Worm (Caenorhabditis elegans) whole organism, young adult: ENCODE results near the gene vab-9.

Source experiments
- B0261.1 ChIP-seq: sonication (generic microtip); optimal IDR thresholded peaks from 2 replicates; lab custom pipeline; 2016; ENCODE audit warnings: mild to moderate bottlenecking, missing genetic modification characterization, moderate library complexity, missing compliant biosample characterization
- F22D6.2 ChIP-seq: sonication (generic microtip); optimal IDR thresholded peaks from 2 replicates; lab custom pipeline; 2016; ENCODE audit warnings: mild to moderate bottlenecking, missing genetic modification characterization, missing compliant biosample characterization
- F23B12.7 ChIP-seq: sonication (generic microtip); optimal IDR thresholded peaks from 2 replicates; lab custom pipeline; 2017; ENCODE audit warnings: missing genetic modification characterization, mild to moderate bottlenecking, missing compliant biosample characterization, antibody characterized with exemption, moderate library complexity; ENCODE audit not compliant: insufficient read depth
- F49E8.2 ChIP-seq: sonication (generic microtip); optimal IDR thresholded peaks from 3 replicates; lab custom pipeline; 2017; ENCODE audit warnings: missing genetic modification characterization, mild to moderate bottlenecking, missing compliant biosample characterization, antibody characterized with exemption, moderate library complexity; ENCODE audit not compliant: insufficient read depth
- F52B5.7 ChIP-seq: sonication (generic microtip); optimal IDR thresholded peaks from 2 replicates; lab custom pipeline; 2016; ENCODE audit warnings: mild to moderate bottlenecking, missing genetic modification characterization, missing compliant biosample characterization
- K12H6.12 ChIP-seq: fragments of 200-800 bp; sonication (Bioruptor generic); optimal IDR thresholded peaks from 2 replicates; lab custom pipeline; 2018; ENCODE audit warnings: mild to moderate bottlenecking, missing genetic modification characterization, missing compliant biosample characterization
- Y56A3A.18 ChIP-seq: fragments of 200-800 bp; sonication (Bioruptor generic); IDR thresholded peaks from 2 replicates; pipeline ENCODE4 v1.3.6; 2022; ENCODE audit warnings: missing genetic modification reagents, missing genetic modification characterization, missing compliant biosample characterization
- aptf-2 ChIP-seq: fragments of 200-800 bp; sonication (Bioruptor generic); conservative IDR thresholded peaks from 2 replicates; pipeline ENCODE4 v1.3.6; 2022; ENCODE audit warnings: missing genetic modification reagents, missing genetic modification characterization, missing compliant biosample characterization
- aptf-3 ChIP-seq: fragments of 200-800 bp; sonication (Bioruptor generic); IDR thresholded peaks from 2 replicates; pipeline ENCODE4 v1.3.6; 2022; ENCODE audit warnings: missing genetic modification characterization, missing compliant biosample characterization
- atf-7 ChIP-seq: sonication (generic microtip); optimal IDR thresholded peaks from 2 replicates; lab custom pipeline; 2017; ENCODE audit warnings: mild to moderate bottlenecking, missing genetic modification characterization, missing compliant biosample characterization
- attf-5 ChIP-seq: fragments of 200-800 bp; sonication (Bioruptor generic); optimal IDR thresholded peaks from 2 replicates; lab custom pipeline; 2018; ENCODE audit warnings: mild to moderate bottlenecking, missing genetic modification characterization, missing compliant biosample characterization
- bed-2 ChIP-seq: fragments of 200-800 bp; sonication (Bioruptor generic); IDR thresholded peaks from 2 replicates; pipeline ENCODE4 v1.3.6; 2022; ENCODE audit warnings: missing genetic modification reagents, missing genetic modification characterization, missing compliant biosample characterization
- ccch-3 ChIP-seq: fragments of 200-800 bp; sonication (Bioruptor generic); optimal IDR thresholded peaks from 2 replicates; lab custom pipeline; 2018; ENCODE audit warnings: mild to moderate bottlenecking, missing genetic modification characterization, missing compliant biosample characterization
- cebp-2 ChIP-seq: fragments of 200-800 bp; sonication (Bioruptor generic); IDR thresholded peaks from 2 replicates; pipeline ENCODE4 v1.3.6; 2022; ENCODE audit warnings: missing genetic modification characterization, missing compliant biosample characterization
- ceh-40 ChIP-seq: fragments of 200-800 bp; sonication (Bioruptor generic); IDR thresholded peaks from 2 replicates; pipeline ENCODE4 v1.3.6; 2022; ENCODE audit warnings: missing genetic modification characterization, missing compliant biosample characterization
- ceh-79 ChIP-seq: sonication (generic microtip); optimal IDR thresholded peaks from 2 replicates; lab custom pipeline; 2017; ENCODE audit warnings: mild to moderate bottlenecking, missing genetic modification characterization, missing compliant biosample characterization
- ceh-91 ChIP-seq: fragments of 200-800 bp; sonication (Bioruptor generic); IDR thresholded peaks from 2 replicates; pipeline ENCODE4 v1.3.6; 2022; ENCODE audit warnings: missing genetic modification reagents, missing genetic modification characterization, missing compliant biosample characterization
- dpff-1 ChIP-seq: sonication (generic microtip); optimal IDR thresholded peaks from 2 replicates; lab custom pipeline; 2017; ENCODE audit warnings: mild to moderate bottlenecking, missing genetic modification characterization, missing compliant biosample characterization
- efl-1 ChIP-seq: fragments of 150-350 bp; optimal IDR thresholded peaks from 2 replicates; lab custom pipeline; 2014; ENCODE audit warnings: missing biosample characterization, missing genetic modification reagents, missing genetic modification characterization
- egl-18 ChIP-seq: fragments of 200-800 bp; sonication (Bioruptor generic); IDR thresholded peaks from 2 replicates; pipeline ENCODE4 v1.3.6; 2022; ENCODE audit warnings: missing genetic modification reagents, missing genetic modification characterization, missing compliant biosample characterization
- egrh-3 ChIP-seq: fragments of 200-800 bp; sonication (Bioruptor generic); IDR thresholded peaks from 2 replicates; pipeline ENCODE4 v1.3.6; 2022; ENCODE audit warnings: missing genetic modification reagents, missing genetic modification characterization, missing compliant biosample characterization
- fkh-3 ChIP-seq: sonication (generic microtip); optimal IDR thresholded peaks from 2 replicates; lab custom pipeline; 2016; ENCODE audit warnings: mild to moderate bottlenecking, missing genetic modification characterization, missing compliant biosample characterization
- hrde-1 ChIP-seq: sonication (generic microtip); optimal IDR thresholded peaks from 2 replicates; lab custom pipeline; 2016; ENCODE audit warnings: missing genetic modification characterization, mild to moderate bottlenecking, missing compliant biosample characterization, moderate library complexity, missing genotype, missing genetic modification reagents, borderline replicate concordance
- lag-1 ChIP-seq: fragments of 200-800 bp; sonication (Bioruptor generic); IDR thresholded peaks from 2 replicates; pipeline ENCODE4 v1.3.6; 2022; ENCODE audit warnings: missing genetic modification reagents, missing genetic modification characterization, missing compliant biosample characterization
- lin-54 ChIP-seq: fragments of 200-800 bp; sonication (Bioruptor generic); optimal IDR thresholded peaks from 2 replicates; lab custom pipeline; 2018; ENCODE audit warnings: mild to moderate bottlenecking, missing genetic modification characterization, missing compliant biosample characterization
- madf-10 ChIP-seq: sonication (generic microtip); optimal IDR thresholded peaks from 2 replicates; lab custom pipeline; 2016; ENCODE audit warnings: mild to moderate bottlenecking, missing genetic modification characterization, missing compliant biosample characterization
- mxl-1 ChIP-seq: sonication (generic microtip); optimal IDR thresholded peaks from 2 replicates; lab custom pipeline; 2016; ENCODE audit warnings: missing genetic modification characterization, missing compliant biosample characterization
- nfya-1 ChIP-seq: sonication (generic microtip); optimal IDR thresholded peaks from 2 replicates; lab custom pipeline; 2017; ENCODE audit warnings: antibody characterized with exemption, missing compliant biosample characterization, missing genetic modification characterization, borderline replicate concordance; ENCODE audit not compliant: insufficient read depth
- nfyb-1 ChIP-seq: fragments of 200-800 bp; sonication (Bioruptor generic); IDR thresholded peaks from 2 replicates; pipeline ENCODE4 v1.3.6; 2022; ENCODE audit warnings: missing genetic modification reagents, missing genetic modification characterization, missing compliant biosample characterization
- nhr-80 ChIP-seq: sonication (generic microtip); optimal IDR thresholded peaks from 2 replicates; lab custom pipeline; 2016; ENCODE audit warnings: missing genetic modification characterization, missing compliant biosample characterization
- pha-4 ChIP-seq: fragments of 150-350 bp; sonication (generic microtip); optimal IDR thresholded peaks from 2 replicates; lab custom pipeline; 2014; ENCODE audit warnings: missing biosample characterization, missing genetic modification reagents, missing genetic modification characterization
- repo-1 ChIP-seq: sonication (generic microtip); optimal IDR thresholded peaks from 2 replicates; lab custom pipeline; 2017; ENCODE audit warnings: mild to moderate bottlenecking, missing genetic modification characterization, missing compliant biosample characterization
- rpc-1 ChIP-seq, 2 experiments: fragments of 150-350 bp in 1 of 2; sonication (generic microtip) in 1 of 2; optimal IDR thresholded peaks; 2 replicates each; lab custom pipeline; 2014 to 2018; ENCODE audit warnings: missing biosample characterization in 1 of 2, missing genetic modification characterization in 1 of 2, missing genetic modification reagents in 1 of 2, missing genotype in 1 of 2
- sdz-38 ChIP-seq: sonication (generic microtip); optimal IDR thresholded peaks from 2 replicates; lab custom pipeline; 2016; ENCODE audit warnings: missing genotype, missing genetic modification characterization, missing compliant biosample characterization
- sea-2 ChIP-seq: fragments of 200-800 bp; sonication (Bioruptor generic); IDR thresholded peaks from 2 replicates; pipeline ENCODE4 v1.3.6; 2022; ENCODE audit warnings: missing genetic modification characterization, missing compliant biosample characterization
- snpc-1.3 ChIP-seq: sonication (generic microtip); optimal IDR thresholded peaks from 2 replicates; lab custom pipeline; 2017; ENCODE audit warnings: missing genetic modification characterization, mild to moderate bottlenecking, missing compliant biosample characterization, antibody characterized with exemption, moderate library complexity, missing genotype, missing genetic modification reagents; ENCODE audit not compliant: insufficient read depth
- snpc-3.4 ChIP-seq: sonication (generic microtip); optimal IDR thresholded peaks from 2 replicates; lab custom pipeline; 2017; ENCODE audit warnings: missing genetic modification characterization, mild to moderate bottlenecking, missing compliant biosample characterization, antibody characterized with exemption, moderate library complexity, missing genotype, missing genetic modification reagents
- somi-1 ChIP-seq: fragments of 200-800 bp; sonication (Bioruptor generic); optimal IDR thresholded peaks from 2 replicates; lab custom pipeline; 2018; ENCODE audit warnings: mild to moderate bottlenecking, missing genetic modification characterization, missing compliant biosample characterization
- sptf-2 ChIP-seq: fragments of 200-800 bp; sonication (Bioruptor generic); optimal IDR thresholded peaks from 2 replicates; lab custom pipeline; 2018; ENCODE audit warnings: mild to moderate bottlenecking, missing genetic modification characterization, missing compliant biosample characterization
- tbp1 ChIP-seq: fragments of 200-800 bp; sonication (Bioruptor generic); optimal IDR thresholded peaks from 2 replicates; lab custom pipeline; 2018; ENCODE audit warnings: mild to moderate bottlenecking, missing genetic modification characterization, missing compliant biosample characterization
- tlf-1 ChIP-seq: fragments of 200-800 bp; sonication (Bioruptor generic); optimal IDR thresholded peaks from 2 replicates; lab custom pipeline; 2018; ENCODE audit warnings: mild to moderate bottlenecking, missing genetic modification characterization, missing compliant biosample characterization
- xnd-1 ChIP-seq: sonication (generic microtip); optimal IDR thresholded peaks from 2 replicates; lab custom pipeline; 2016; ENCODE audit warnings: missing genotype, missing genetic modification reagents, missing genetic modification characterization, missing compliant biosample characterization
- ztf-18 ChIP-seq: sonication (generic microtip); optimal IDR thresholded peaks from 2 replicates; lab custom pipeline; 2016; ENCODE audit warnings: missing genotype, mild to moderate bottlenecking, missing genetic modification characterization, missing compliant biosample characterization
- ztf-22 ChIP-seq: fragments of 200-800 bp; sonication (Bioruptor generic); optimal IDR thresholded peaks from 2 replicates; lab custom pipeline; 2018; ENCODE audit warnings: mild to moderate bottlenecking, missing genetic modification characterization, moderate library complexity, missing compliant biosample characterization
- ztf-25 ChIP-seq: fragments of 200-800 bp; sonication (Bioruptor generic); IDR thresholded peaks from 2 replicates; pipeline ENCODE4 v1.3.6; 2022; ENCODE audit warnings: missing genetic modification reagents, missing genetic modification characterization, missing compliant biosample characterization
- ztf-26 ChIP-seq: sonication (generic microtip); optimal IDR thresholded peaks from 2 replicates; lab custom pipeline; 2017; ENCODE audit warnings: missing genetic modification characterization, missing compliant biosample characterization
- ztf-28 ChIP-seq: fragments of 200-800 bp; sonication (Bioruptor generic); IDR thresholded peaks from 2 replicates; pipeline ENCODE4 v1.3.6; 2022; ENCODE audit warnings: missing genetic modification reagents, missing genetic modification characterization, missing compliant biosample characterization
- ztf-3 ChIP-seq: fragments of 200-800 bp; sonication (Bioruptor generic); optimal IDR thresholded peaks from 2 replicates; lab custom pipeline; 2018; ENCODE audit warnings: mild to moderate bottlenecking, missing genetic modification characterization, missing compliant biosample characterization
- ztf-6 ChIP-seq: fragments of 200-800 bp; sonication (Bioruptor generic); IDR thresholded peaks from 2 replicates; pipeline ENCODE4 v1.3.6; 2022; ENCODE audit warnings: missing genetic modification reagents, missing genetic modification characterization, missing compliant biosample characterization

vab-9 gene

ce11 chrII:8602337-8602944, 35.1 kb downstream of the vab-9 start, which contains the start of the genes cpf-1 and rpl-26 (continued):
- no peak for TF ChIP-seq aptf-3 (GFP tag; lab: Robert Waterston, UW)
- TF ChIP-seq mxl-1 (tag; lab: Kevin White, UChicago), result no peak
- TF ChIP-seq nfyb-1, result no peak
- TF ChIP-seq ztf-22 (GFP tag; lab: Kevin White, UChicago), result no peak
- TF ChIP-seq ztf-6 (GFP tag; lab: Robert Waterston, UW), result no peak
- TF ChIP-seq egl-18 (GFP tag; lab: Robert Waterston, UW), result no peak
- peak; percentile 9 for TF ChIP-seq efl-1 (GFP tag; lab: Kevin White, UChicago)
- no peak for TF ChIP-seq nfya-1
- no peak for TF ChIP-seq fkh-3
- no peak for TF ChIP-seq F52B5.7 (tag; lab: Kevin White, UChicago)
- TF ChIP-seq F22D6.2 (tag; lab: Kevin White, UChicago), result no peak
- TF ChIP-seq atf-7, result no peak
- TF ChIP-seq F23B12.7 (tag; lab: Kevin White, UChicago), result peak; percentile 30
- TF ChIP-seq attf-5 (GFP tag; lab: Kevin White, UChicago), result peak; percentile 18
- TF ChIP-seq sptf-2 (GFP tag; lab: Kevin White, UChicago), result peak; percentile 92
- no peak for TF ChIP-seq nhr-80 (tag; lab: Kevin White, UChicago)
- TF ChIP-seq somi-1 (GFP tag; lab: Kevin White, UChicago), result no peak
- no peak for TF ChIP-seq ztf-18 (tag; lab: Kevin White, UChicago)
- no peak for TF ChIP-seq cebp-2 (GFP tag; lab: Robert Waterston, UW)
- TF ChIP-seq tlf-1 (GFP tag; lab: Kevin White, UChicago), result no peak
- no peak for TF ChIP-seq dpff-1 (tag; lab: Kevin White, UChicago)
- no peak for TF ChIP-seq ceh-40 (GFP tag; lab: Robert Waterston, UW)
- no peak for TF ChIP-seq B0261.1 (tag; lab: Kevin White, UChicago)
- no peak for TF ChIP-seq ceh-91 (GFP tag; lab: Robert Waterston, UW)
- TF ChIP-seq ztf-25 (GFP tag; lab: Robert Waterston, UW), result no peak
- no peak for TF ChIP-seq rpc-1 (optimal IDR thresholded peaks at IDR 0.05; lab: Kevin White, UChicago)
- no peak for TF ChIP-seq rpc-1 (tag; optimal IDR thresholded peaks at IDR 0.05; lab: Kevin White, UChicago)
- no peak for TF ChIP-seq sea-2 (GFP tag; lab: Robert Waterston, UW)
- TF ChIP-seq pha-4 (tag; lab: Kevin White, UChicago), result no peak
- no peak for TF ChIP-seq egrh-3
- no peak for TF ChIP-seq lag-1 (GFP tag; lab: Robert Waterston, UW)
- TF ChIP-seq hrde-1 (tag; lab: Kevin White, UChicago), result no peak
- peak; percentile 60 for TF ChIP-seq lin-54 (GFP tag; lab: Kevin White, UChicago)
- no peak for TF ChIP-seq bed-2 (GFP tag; lab: Robert Waterston, UW)
- TF ChIP-seq Y56A3A.18 (GFP tag; lab: Robert Waterston, UW), result no peak
- no peak for TF ChIP-seq ceh-79 (tag; lab: Kevin White, UChicago)
- no peak for TF ChIP-seq xnd-1 (tag; lab: Kevin White, UChicago)
- TF ChIP-seq snpc-3.4 (tag; lab: Kevin White, UChicago), result no peak
- TF ChIP-seq aptf-2, result no peak
- no peak for TF ChIP-seq repo-1 (tag; lab: Kevin White, UChicago)
- TF ChIP-seq madf-10 (tag; lab: Kevin White, UChicago), result no peak
- peak; percentile 34 for TF ChIP-seq snpc-1.3
- no peak for TF ChIP-seq sdz-38
- TF ChIP-seq ztf-26 (tag; lab: Kevin White, UChicago), result no peak
- TF ChIP-seq ztf-3 (GFP tag; lab: Kevin White, UChicago), result no peak
- TF ChIP-seq ccch-3, result no peak
- peak; percentile 33 for TF ChIP-seq tbp1 (GFP tag; lab: Kevin White, UChicago)
- no peak for TF ChIP-seq K12H6.12 (tag; lab: Kevin White, UChicago)
- TF ChIP-seq ztf-28, result no peak
- TF ChIP-seq F49E8.2 (tag; lab: Kevin White, UChicago), result no peak
